Fruit fly (Drosophila melanogaster) S2 (cell line): ENCODE measurements around the gene mRpS6.

Experiments
- CG8478 ChIP-seq: fragments of >200 bp; optimal IDR thresholded peaks from 2 replicates; lab custom pipeline; 2018
- CTCF ChIP-seq, 2 experiments: fragments of >200 bp; optimal IDR thresholded peaks; 2 replicates each; lab custom pipeline; 2018

DNA sequence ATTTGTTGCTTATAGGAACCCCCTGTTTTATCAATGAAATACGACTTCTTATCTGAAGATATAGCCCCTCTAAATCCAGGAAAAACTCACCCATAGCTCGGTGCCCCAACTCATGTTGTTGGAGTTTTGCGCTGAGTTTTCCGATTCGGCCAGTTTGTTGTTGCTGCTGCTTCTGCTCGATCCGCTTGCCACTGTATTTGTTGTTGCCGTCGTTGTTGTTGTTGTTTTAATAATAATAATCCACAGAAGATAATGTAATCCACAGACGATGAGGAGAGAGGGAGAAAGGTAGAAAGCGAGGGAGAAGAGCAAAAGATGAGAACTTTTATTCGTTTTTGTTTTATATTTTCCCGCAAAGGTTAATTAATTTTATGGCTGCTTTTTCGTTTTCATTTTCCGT lies 1.4 kb upstream of the mRpS6 start:
- TF ChIP-seq CG8478 (lab: Kevin White, UChicago) (no peak), CTCF (optimal IDR thresholded peaks at IDR 0.05; lab: Kevin White, UChicago) (no peak)
